Worm (Caenorhabditis elegans) whole organism, L4 larva: ENCODE measurements around the gene pap-3.

Experiments
- F37D6.2 ChIP-seq: sonication (generic microtip); optimal IDR thresholded peaks from 2 replicates; lab custom pipeline; 2016; ENCODE audit warnings: mild to moderate bottlenecking, missing genetic modification characterization, missing compliant biosample characterization
- R02D3.7 ChIP-seq: fragments of 150-350 bp; sonication (generic microtip); optimal IDR thresholded peaks from 3 replicates; lab custom pipeline; 2014; ENCODE audit warnings: missing biosample characterization, missing genetic modification characterization
- Y48G9A.11 ChIP-seq: fragments of 200-800 bp; sonication (Bioruptor generic); IDR thresholded peaks from 2 replicates; pipeline ENCODE4 v1.3.6; 2022; ENCODE audit warnings: missing genetic modification reagents, missing genetic modification characterization, missing compliant biosample characterization
- ZK546.5 ChIP-seq, 2 experiments: sonication (generic microtip); optimal IDR thresholded peaks; 2 replicates each; lab custom pipeline; 2017; ENCODE audit warnings: missing biosample characterization in 2 of 2, missing genetic modification characterization in 2 of 2
- arid-1 ChIP-seq: fragments of 200-800 bp; sonication (Bioruptor generic); conservative IDR thresholded peaks from 2 replicates; pipeline ENCODE4 v1.3.6; 2022; ENCODE audit warnings: missing genetic modification reagents, missing genetic modification characterization, missing compliant biosample characterization
- attf-4 ChIP-seq: sonication (generic microtip); optimal IDR thresholded peaks from 3 replicates; lab custom pipeline; 2017; ENCODE audit warnings: missing biosample characterization, missing genetic modification characterization
- ceh-28 ChIP-seq: fragments of 150-350 bp; optimal IDR thresholded peaks from 2 replicates; lab custom pipeline; 2014; ENCODE audit warnings: missing biosample characterization, missing genetic modification reagents, missing genetic modification characterization
- ceh-32 ChIP-seq: sonication (generic microtip); optimal IDR thresholded peaks from 2 replicates; lab custom pipeline; 2016; ENCODE audit warnings: mild to moderate bottlenecking, missing genetic modification characterization, missing compliant biosample characterization; ENCODE audit not compliant: poor library complexity
- ceh-44 ChIP-seq: fragments of 200-800 bp; sonication (Bioruptor generic); IDR thresholded peaks from 2 replicates; pipeline ENCODE4 v1.3.6; 2022; ENCODE audit warnings: missing genetic modification reagents, missing genetic modification characterization, missing compliant biosample characterization
- daf-16 ChIP-seq, 3 experiments: sonication (generic microtip); optimal IDR thresholded peaks; 2 replicates each; lab custom pipeline; 2016 to 2017; ENCODE audit warnings: missing genetic modification characterization in 3 of 3, missing genetic modification reagents in 3 of 3, mild to moderate bottlenecking in 2 of 3, missing compliant biosample characterization in 2 of 3, missing biosample characterization in 1 of 3, moderate library complexity in 1 of 3
- daf-8 ChIP-seq: fragments of 200-800 bp; sonication (Bioruptor generic); IDR thresholded peaks from 2 replicates; pipeline ENCODE4 v1.3.6; 2022; ENCODE audit warnings: missing genetic modification characterization, missing compliant biosample characterization
- dmd-8 ChIP-seq: fragments of 200-800 bp; sonication (Bioruptor generic); IDR thresholded peaks from 2 replicates; pipeline ENCODE4 v1.3.6; 2022; ENCODE audit warnings: missing genetic modification characterization, missing compliant biosample characterization
- dpl-1 ChIP-seq: fragments of 150-350 bp; optimal IDR thresholded peaks from 2 replicates; lab custom pipeline; 2014; ENCODE audit warnings: missing biosample characterization, missing genetic modification reagents, missing genetic modification characterization
- duxl-1 ChIP-seq: sonication (generic microtip); optimal IDR thresholded peaks from 2 replicates; lab custom pipeline; 2016; ENCODE audit warnings: mild to moderate bottlenecking, missing genetic modification characterization, moderate library complexity, missing compliant biosample characterization; ENCODE audit not compliant: poor library complexity
- hlh-11 ChIP-seq: fragments of 200-800 bp; sonication (Bioruptor generic); optimal IDR thresholded peaks from 2 replicates; lab custom pipeline; 2018; ENCODE audit warnings: mild to moderate bottlenecking, missing genetic modification characterization, missing compliant biosample characterization
- hlh-30 ChIP-seq: sonication (generic microtip); optimal IDR thresholded peaks from 2 replicates; lab custom pipeline; 2017; ENCODE audit warnings: antibody characterized with exemption, mild to moderate bottlenecking, missing genetic modification characterization, missing compliant biosample characterization; ENCODE audit not compliant: insufficient read depth
- lsy-2 ChIP-seq, 2 experiments: fragments of 150-350 bp in 1 of 2; sonication (generic microtip) in 1 of 2; optimal IDR thresholded peaks; 2 replicates each; lab custom pipeline; 2014 to 2017; ENCODE audit warnings: missing biosample characterization in 2 of 2, missing genetic modification characterization in 2 of 2
- madf-5 ChIP-seq, 2 experiments: fragments of 200-800 bp; sonication (Bioruptor generic); IDR thresholded peaks; 2 replicates each; pipeline ENCODE4 v1.3.6; 2022; ENCODE audit warnings: missing compliant biosample characterization in 2 of 2, missing genetic modification characterization in 2 of 2
- mdl-1 ChIP-seq, 2 experiments: fragments of 150-350 bp in 1 of 2; sonication (generic microtip) in 1 of 2; optimal IDR thresholded peaks; 2 replicates each; lab custom pipeline; 2014 to 2017; ENCODE audit warnings: missing biosample characterization in 2 of 2, missing genetic modification characterization in 2 of 2
- mdt-29 ChIP-seq: fragments of 200-800 bp; sonication (Bioruptor generic); IDR thresholded peaks from 2 replicates; pipeline ENCODE4 v1.3.6; 2022; ENCODE audit warnings: missing genetic modification reagents, missing genetic modification characterization, missing compliant biosample characterization
- mep-1 ChIP-seq: fragments of 150-350 bp; sonication (generic microtip); optimal IDR thresholded peaks from 3 replicates; lab custom pipeline; 2014; ENCODE audit warnings: missing biosample characterization, missing genetic modification characterization
- mes-2 ChIP-seq: sonication (generic microtip); optimal IDR thresholded peaks from 2 replicates; lab custom pipeline; 2016; ENCODE audit warnings: missing genotype, mild to moderate bottlenecking, missing genetic modification characterization, missing compliant biosample characterization; ENCODE audit not compliant: poor library complexity, severe bottlenecking
- mxl-3 ChIP-seq: fragments of 200-800 bp; sonication (Bioruptor generic); optimal IDR thresholded peaks from 2 replicates; lab custom pipeline; 2018; ENCODE audit warnings: mild to moderate bottlenecking, missing genetic modification characterization, missing compliant biosample characterization
- nhr-102 ChIP-seq: sonication (generic microtip); optimal IDR thresholded peaks from 2 replicates; lab custom pipeline; 2016; ENCODE audit warnings: mild to moderate bottlenecking, missing genetic modification characterization, moderate library complexity, missing compliant biosample characterization
- nhr-11 ChIP-seq: fragments of 150-350 bp; optimal IDR thresholded peaks from 2 replicates; lab custom pipeline; 2014; ENCODE audit warnings: missing biosample characterization, missing genetic modification characterization
- nhr-25 ChIP-seq: sonication (generic microtip); optimal IDR thresholded peaks from 2 replicates; lab custom pipeline; 2017; ENCODE audit warnings: missing genetic modification characterization, mild to moderate bottlenecking, missing compliant biosample characterization, antibody characterized with exemption, moderate library complexity, borderline replicate concordance; ENCODE audit not compliant: insufficient read depth
- nhr-28 ChIP-seq: fragments of 150-350 bp; optimal IDR thresholded peaks from 2 replicates; lab custom pipeline; 2014; ENCODE audit warnings: missing biosample characterization, missing genetic modification characterization
- nhr-48 ChIP-seq: sonication (generic microtip); optimal IDR thresholded peaks from 2 replicates; lab custom pipeline; 2016; ENCODE audit warnings: mild to moderate bottlenecking, missing genetic modification characterization, missing compliant biosample characterization
- nhr-6 ChIP-seq: fragments of 150-350 bp; optimal IDR thresholded peaks from 2 replicates; lab custom pipeline; 2014; ENCODE audit warnings: missing biosample characterization, missing genetic modification characterization
- pha-4 ChIP-seq, 2 experiments: fragments of 150-350 bp in 1 of 2; fragments of 200-800 bp in 1 of 2; sonication (Bioruptor generic) in 1 of 2; IDR thresholded peaks in 1 of 2; optimal IDR thresholded peaks in 1 of 2; 2 replicates each; pipeline versions ENCODE4 v1.3.6 to Lab custom; 2014 to 2022; ENCODE audit warnings: missing genetic modification characterization in 2 of 2, missing genetic modification reagents in 2 of 2, missing biosample characterization in 1 of 2, missing compliant biosample characterization in 1 of 2
- rbr-2 ChIP-seq: sonication (generic microtip); optimal IDR thresholded peaks from 2 replicates; lab custom pipeline; 2016; ENCODE audit warnings: missing genotype, missing genetic modification characterization, missing compliant biosample characterization
- skn-1 ChIP-seq: fragments of 150-350 bp; optimal IDR thresholded peaks from 2 replicates; lab custom pipeline; 2014; ENCODE audit warnings: missing biosample characterization, missing genetic modification characterization
- tra-1 ChIP-seq: fragments of 200-800 bp; sonication (Bioruptor generic); IDR thresholded peaks from 2 replicates; pipeline ENCODE4 v1.3.6; 2022; ENCODE audit warnings: missing genetic modification reagents, missing genetic modification characterization, missing compliant biosample characterization
- vab-7 ChIP-seq: fragments of 200-800 bp; sonication (Bioruptor generic); IDR thresholded peaks from 2 replicates; pipeline ENCODE4 v1.3.6; 2022; ENCODE audit warnings: missing genetic modification reagents, missing genetic modification characterization, missing compliant biosample characterization
- zfp-2 ChIP-seq: sonication (generic microtip); optimal IDR thresholded peaks from 2 replicates; lab custom pipeline; 2016; ENCODE audit warnings: mild to moderate bottlenecking, missing genetic modification characterization, missing compliant biosample characterization
- ztf-7 ChIP-seq: fragments of 150-350 bp; optimal IDR thresholded peaks from 2 replicates; lab custom pipeline; 2014; ENCODE audit warnings: missing biosample characterization, missing genetic modification characterization

The pap-3 gene

DNA sequence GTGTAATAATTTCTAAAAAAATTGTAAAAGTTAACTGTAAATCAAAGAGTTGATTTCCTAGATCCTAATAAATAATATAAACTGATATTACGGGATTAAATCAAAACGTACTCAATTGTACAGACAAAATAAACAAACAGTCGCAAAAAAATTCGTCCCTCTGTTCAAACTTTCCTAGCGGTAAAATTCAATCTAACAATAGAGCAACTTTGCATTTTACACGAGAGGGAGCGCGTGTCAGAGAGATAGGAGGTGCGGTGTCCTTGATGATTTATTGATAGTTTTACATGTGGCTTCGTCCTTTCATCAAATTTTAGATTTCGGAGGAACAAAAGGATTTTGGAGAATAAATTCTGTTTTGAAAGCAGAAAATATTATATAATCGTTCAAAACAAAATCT is 14.2 kb upstream of the pap-3 start (continued):
- TF ChIP-seq nhr-25 (no peak), hlh-11 (tag; lab: Kevin White, UChicago) (peak; percentile 18), hlh-30 (tag; lab: Kevin White, UChicago) (peak; percentile 91), madf-5 (GFP tag; IDR thresholded peaks at IDR 0.05; lab: Robert Waterston, UW) (no peak), lsy-2 (tag; optimal IDR thresholded peaks at IDR 0.05; lab: Kevin White, UChicago) (peak in 1 of 2 experiments; percentile 60), dpl-1 (peak; percentile 25), arid-1 (GFP tag; lab: Robert Waterston, UW) (no peak), duxl-1 (no peak), mxl-3 (GFP tag; lab: Kevin White, UChicago) (peak; percentile 82), nhr-6 (tag; lab: Kevin White, UChicago) (peak; percentile 35), ztf-7 (tag; lab: Kevin White, UChicago) (no peak), Y48G9A.11 (GFP tag; lab: Robert Waterston, UW) (no peak), nhr-102 (no peak), ceh-28 (tag; lab: Kevin White, UChicago) (no peak), mdt-29 (no peak), daf-16 (GFP tag; optimal IDR thresholded peaks at IDR 0.05; lab: Kevin White, UChicago) (no peak), daf-16 (tag; optimal IDR thresholded peaks at IDR 0.05; lab: Kevin White, UChicago) (peak; percentile 12), nhr-28 (tag; lab: Kevin White, UChicago) (peak; percentile 46), vab-7 (GFP tag; lab: Robert Waterston, UW) (no peak), mdl-1 (tag; optimal IDR thresholded peaks at IDR 0.05; lab: Kevin White, UChicago) (peak in 1 of 2 experiments; percentile 60), pha-4 (GFP tag; IDR thresholded peaks at IDR 0.05; lab: Robert Waterston, UW) (no peak), pha-4 (tag; optimal IDR thresholded peaks at IDR 0.05; lab: Kevin White, UChicago) (peak; percentile 70), nhr-48 (tag; lab: Kevin White, UChicago) (no peak), ceh-32 (tag; lab: Kevin White, UChicago) (no peak), nhr-11 (tag; lab: Kevin White, UChicago) (no peak), dmd-8 (GFP tag; lab: Robert Waterston, UW) (no peak), skn-1 (tag; lab: Kevin White, UChicago) (no peak), tra-1 (GFP tag; lab: Robert Waterston, UW) (no peak), R02D3.7 (no peak), mes-2 (tag; lab: Kevin White, UChicago) (peak; percentile 63)

DNA sequence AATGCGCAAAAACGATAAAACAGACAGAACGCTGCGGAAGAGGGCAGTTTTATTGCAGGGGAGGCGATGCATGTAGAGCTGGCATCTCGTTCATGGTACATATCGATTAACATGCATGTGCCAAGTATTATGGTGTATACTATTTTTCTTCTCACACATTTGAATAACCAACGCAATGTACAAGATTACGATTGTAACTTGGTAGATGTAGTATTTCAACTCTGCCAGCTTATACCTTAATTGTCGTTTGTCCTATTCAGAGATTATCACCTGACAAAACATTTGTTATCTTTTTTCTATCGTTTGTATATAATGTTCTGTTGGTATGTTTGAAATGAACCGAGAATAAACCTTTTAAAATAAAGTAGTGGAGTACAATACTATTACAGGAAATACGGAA is 13.5 kb upstream of the pap-3 start, which contains the start of gene pes-5:
TSS of gene pes-5 (minus strand) at position 101 of the 400 bp plus-strand sequence.
- no peak for TF ChIP-seq attf-4 (tag; lab: Kevin White, UChicago)
- TF ChIP-seq ZK546.5 (tag; optimal IDR thresholded peaks at IDR 0.05; lab: Kevin White, UChicago) = no peak
- no peak for TF ChIP-seq rbr-2
- TF ChIP-seq mep-1 (tag; lab: Kevin White, UChicago) = no peak
- no peak for TF ChIP-seq daf-16 (GFP tag; optimal IDR thresholded peaks at IDR 0.05; lab: Kevin White, UChicago)
- TF ChIP-seq daf-16 (tag; optimal IDR thresholded peaks at IDR 0.05; lab: Kevin White, UChicago) = no peak
- no peak for TF ChIP-seq zfp-2 (tag; lab: Kevin White, UChicago)
- no peak for TF ChIP-seq F37D6.2 (tag; lab: Kevin White, UChicago)
- TF ChIP-seq daf-8 (GFP tag; lab: Robert Waterston, UW) = no peak
- TF ChIP-seq ceh-44 (GFP tag; lab: Robert Waterston, UW) = no peak
